Worm (Caenorhabditis elegans) whole organism, L4 larva: ENCODE results near the gene C30B5.6.
A peak's percentile ranks its signal among the peaks of the same experiment; 100 is the strongest.

ENCODE experiments used
- D1046.2 ChIP-seq: fragments of 200-800 bp; sonication (Bioruptor generic); IDR thresholded peaks from 2 replicates; pipeline ENCODE4 v1.3.6; 2022; ENCODE audit warnings: missing genetic modification characterization, missing compliant biosample characterization
- F26F4.8 ChIP-seq: fragments of 200-800 bp; sonication (Bioruptor generic); conservative IDR thresholded peaks from 2 replicates; pipeline ENCODE4 v1.3.6; 2022; ENCODE audit warnings: missing genetic modification characterization, missing compliant biosample characterization
- Y105C5A.15 ChIP-seq: fragments of 200-800 bp; sonication (Bioruptor generic); IDR thresholded peaks from 2 replicates; pipeline ENCODE4 v1.3.6; 2022; ENCODE audit warnings: missing genetic modification characterization, missing compliant biosample characterization
- Y48G9A.11 ChIP-seq: fragments of 200-800 bp; sonication (Bioruptor generic); IDR thresholded peaks from 2 replicates; pipeline ENCODE4 v1.3.6; 2022; ENCODE audit warnings: missing genetic modification reagents, missing genetic modification characterization, missing compliant biosample characterization
- Y75B8A.6 ChIP-seq: fragments of 200-800 bp; sonication (Bioruptor generic); IDR thresholded peaks from 2 replicates; pipeline ENCODE4 v1.3.6; 2022; ENCODE audit warnings: missing genetic modification reagents, missing genetic modification characterization, missing compliant biosample characterization
- aha-1 ChIP-seq: fragments of 150-350 bp; peaks from one replicate; lab custom pipeline; 2014; ENCODE audit warnings: missing biosample characterization, missing genetic modification characterization
- arid-1 ChIP-seq: fragments of 200-800 bp; sonication (Bioruptor generic); conservative IDR thresholded peaks from 2 replicates; pipeline ENCODE4 v1.3.6; 2022; ENCODE audit warnings: missing genetic modification reagents, missing genetic modification characterization, missing compliant biosample characterization
- attf-4 ChIP-seq: sonication (generic microtip); optimal IDR thresholded peaks from 3 replicates; lab custom pipeline; 2017; ENCODE audit warnings: missing biosample characterization, missing genetic modification characterization
- ces-1 ChIP-seq: fragments of 150-350 bp; sonication (generic microtip); optimal IDR thresholded peaks from 4 replicates; lab custom pipeline; 2014; ENCODE audit warnings: missing biosample characterization, missing genetic modification reagents, missing genetic modification characterization
- cey-2 ChIP-seq: sonication (generic microtip); optimal IDR thresholded peaks from 3 replicates; lab custom pipeline; 2017; ENCODE audit warnings: missing genetic modification characterization, mild to moderate bottlenecking, missing compliant biosample characterization, antibody characterized with exemption, borderline replicate concordance; ENCODE audit not compliant: insufficient read depth
- daf-12 ChIP-seq: fragments of 150-350 bp; optimal IDR thresholded peaks from 2 replicates; lab custom pipeline; 2014; ENCODE audit warnings: missing biosample characterization, missing genetic modification reagents, missing genetic modification characterization
- daf-8 ChIP-seq: fragments of 200-800 bp; sonication (Bioruptor generic); IDR thresholded peaks from 2 replicates; pipeline ENCODE4 v1.3.6; 2022; ENCODE audit warnings: missing genetic modification characterization, missing compliant biosample characterization
- dpl-1 ChIP-seq: fragments of 150-350 bp; optimal IDR thresholded peaks from 2 replicates; lab custom pipeline; 2014; ENCODE audit warnings: missing biosample characterization, missing genetic modification reagents, missing genetic modification characterization
- egl-43 ChIP-seq: fragments of 200-800 bp; sonication (Bioruptor generic); IDR thresholded peaks from 2 replicates; pipeline ENCODE4 v1.3.6; 2022; ENCODE audit warnings: missing genetic modification reagents, missing genetic modification characterization, missing compliant biosample characterization
- fkh-10 ChIP-seq: fragments of 150-350 bp; optimal IDR thresholded peaks from 2 replicates; lab custom pipeline; 2014; ENCODE audit warnings: missing biosample characterization, missing genetic modification reagents, missing genetic modification characterization
- hlh-11 ChIP-seq: fragments of 200-800 bp; sonication (Bioruptor generic); optimal IDR thresholded peaks from 2 replicates; lab custom pipeline; 2018; ENCODE audit warnings: mild to moderate bottlenecking, missing genetic modification characterization, missing compliant biosample characterization
- hmg-1.1 ChIP-seq: fragments of 200-800 bp; sonication (Bioruptor generic); IDR thresholded peaks from 2 replicates; pipeline ENCODE4 v1.3.6; 2022; ENCODE audit warnings: missing genetic modification reagents, missing genetic modification characterization, missing compliant biosample characterization
- jun-1 ChIP-seq: fragments of 150-350 bp; optimal IDR thresholded peaks from 2 replicates; lab custom pipeline; 2014; ENCODE audit warnings: missing biosample characterization, missing genetic modification reagents, missing genetic modification characterization
- lin-13 ChIP-seq: fragments of 150-350 bp; optimal IDR thresholded peaks from 2 replicates; lab custom pipeline; 2014; ENCODE audit warnings: missing biosample characterization, missing genetic modification reagents, missing genetic modification characterization
- lin-15B ChIP-seq: fragments of 150-350 bp; sonication (generic microtip); optimal IDR thresholded peaks from 3 replicates; lab custom pipeline; 2014; ENCODE audit warnings: missing biosample characterization, missing genetic modification characterization
- lsy-2 ChIP-seq, 2 experiments: fragments of 150-350 bp in 1 of 2; sonication (generic microtip) in 1 of 2; optimal IDR thresholded peaks; 2 replicates each; lab custom pipeline; 2014 to 2017; ENCODE audit warnings: missing biosample characterization in 2 of 2, missing genetic modification characterization in 2 of 2
- mdl-1 ChIP-seq, 2 experiments: fragments of 150-350 bp in 1 of 2; sonication (generic microtip) in 1 of 2; optimal IDR thresholded peaks; 2 replicates each; lab custom pipeline; 2014 to 2017; ENCODE audit warnings: missing biosample characterization in 2 of 2, missing genetic modification characterization in 2 of 2
- mep-1 ChIP-seq: fragments of 150-350 bp; sonication (generic microtip); optimal IDR thresholded peaks from 3 replicates; lab custom pipeline; 2014; ENCODE audit warnings: missing biosample characterization, missing genetic modification characterization
- mxl-2 ChIP-seq: fragments of 200-800 bp; sonication (Bioruptor generic); conservative IDR thresholded peaks from 2 replicates; pipeline ENCODE4 v1.3.6; 2022; ENCODE audit warnings: missing genetic modification reagents, missing genetic modification characterization, missing compliant biosample characterization
- nhr-102 ChIP-seq: sonication (generic microtip); optimal IDR thresholded peaks from 2 replicates; lab custom pipeline; 2016; ENCODE audit warnings: mild to moderate bottlenecking, missing genetic modification characterization, moderate library complexity, missing compliant biosample characterization
- nhr-11 ChIP-seq: fragments of 150-350 bp; optimal IDR thresholded peaks from 2 replicates; lab custom pipeline; 2014; ENCODE audit warnings: missing biosample characterization, missing genetic modification characterization
- nhr-25 ChIP-seq: sonication (generic microtip); optimal IDR thresholded peaks from 2 replicates; lab custom pipeline; 2017; ENCODE audit warnings: missing genetic modification characterization, mild to moderate bottlenecking, missing compliant biosample characterization, antibody characterized with exemption, moderate library complexity, borderline replicate concordance; ENCODE audit not compliant: insufficient read depth
- nhr-42 ChIP-seq: fragments of 200-800 bp; sonication (Bioruptor generic); IDR thresholded peaks from 2 replicates; pipeline ENCODE4 v1.3.6; 2022; ENCODE audit warnings: missing genetic modification characterization, missing compliant biosample characterization
- rbr-2 ChIP-seq: sonication (generic microtip); optimal IDR thresholded peaks from 2 replicates; lab custom pipeline; 2016; ENCODE audit warnings: missing genotype, missing genetic modification characterization, missing compliant biosample characterization
- unc-39 ChIP-seq: sonication (generic microtip); optimal IDR thresholded peaks from 2 replicates; lab custom pipeline; 2017; ENCODE audit warnings: missing biosample characterization, missing genetic modification characterization
- unc-62 ChIP-seq, 3 experiments: fragments of 150-350 bp in 1 of 3; sonication (generic microtip); optimal IDR thresholded peaks in 2 of 3; peaks in 1 of 3; 1 replicate in 1 of 3; 2 replicates in 2 of 3; lab custom pipeline; 2014 to 2017; ENCODE audit warnings: missing biosample characterization in 3 of 3, missing genetic modification characterization in 3 of 3, missing genetic modification reagents in 3 of 3, missing genotype in 1 of 3
- zag-1 ChIP-seq: fragments of 150-350 bp; optimal IDR thresholded peaks from 2 replicates; lab custom pipeline; 2014; ENCODE audit warnings: missing biosample characterization, missing genetic modification characterization
- zip-11 ChIP-seq: fragments of 200-800 bp; sonication (Bioruptor generic); IDR thresholded peaks from 2 replicates; pipeline ENCODE4 v1.3.6; 2022; ENCODE audit warnings: missing genetic modification characterization, missing compliant biosample characterization
- zip-2 ChIP-seq: fragments of 150-350 bp; optimal IDR thresholded peaks from 2 replicates; lab custom pipeline; 2014; ENCODE audit warnings: missing biosample characterization, missing genetic modification characterization
- ztf-11 ChIP-seq: fragments of 150-350 bp; optimal IDR thresholded peaks from 2 replicates; lab custom pipeline; 2014; ENCODE audit warnings: missing biosample characterization, missing genetic modification characterization

C30B5.6 gene

ce11 chrII:6223755-6224154, 1.3 kb upstream of the C30B5.6 start:
- TF ChIP-seq Y48G9A.11 (GFP tag; lab: Robert Waterston, UW) (no peak), lin-13 (no peak), nhr-11 (tag; lab: Kevin White, UChicago) (no peak), lin-15B (tag; lab: Kevin White, UChicago) (no peak), mxl-2 (GFP tag; lab: Robert Waterston, UW) (no peak), zag-1 (tag; lab: Kevin White, UChicago) (no peak), daf-12 (tag; lab: Kevin White, UChicago) (no peak), zip-11 (no peak), dpl-1 (no peak), F26F4.8 (GFP tag; lab: Robert Waterston, UW) (no peak), nhr-25 (tag; lab: Kevin White, UChicago) (no peak), Y105C5A.15 (no peak), lsy-2 (tag; optimal IDR thresholded peaks at IDR 0.05; lab: Kevin White, UChicago) (no peak), daf-8 (GFP tag; lab: Robert Waterston, UW) (no peak), mdl-1 (tag; optimal IDR thresholded peaks at IDR 0.05; lab: Kevin White, UChicago) (no peak), rbr-2 (tag; lab: Kevin White, UChicago) (no peak), ztf-11 (tag; lab: Kevin White, UChicago) (no peak), hlh-11 (tag; lab: Kevin White, UChicago) (no peak)

DNA sequence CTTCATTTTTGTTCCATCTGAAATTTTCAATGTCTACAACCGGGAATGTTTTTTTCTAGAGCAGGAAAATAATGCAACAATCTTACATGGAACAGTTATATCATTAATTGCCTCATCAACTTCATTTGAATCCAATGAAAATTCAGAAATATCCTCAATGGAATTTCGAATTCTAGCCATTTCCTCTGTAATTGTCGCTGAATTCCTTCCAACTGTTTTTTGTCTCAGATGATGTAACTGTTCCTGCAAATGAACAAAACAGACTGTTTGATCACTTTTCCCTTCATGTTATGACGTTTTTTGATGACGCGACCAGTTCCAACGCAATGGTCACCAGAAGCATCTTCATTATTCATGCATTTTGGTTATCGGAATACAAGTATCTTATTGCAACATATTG, 988 bp downstream of the C30B5.6 start:
- TF ChIP-seq nhr-102: no peak
- TF ChIP-seq unc-39 (tag; lab: Kevin White, UChicago): no peak
- no peak for TF ChIP-seq nhr-25 (tag; lab: Kevin White, UChicago)
- no peak for TF ChIP-seq jun-1 (tag; lab: Kevin White, UChicago)
- no peak for TF ChIP-seq zip-2
- TF ChIP-seq unc-62 (GFP tag; optimal IDR thresholded peaks at IDR 0.05 in 1 of 2; lab: Kevin White, UChicago): peak in 1 of 2 experiments; percentile 92
- no peak for TF ChIP-seq unc-62 (tag; optimal IDR thresholded peaks at IDR 0.05; lab: Kevin White, UChicago)

DNA sequence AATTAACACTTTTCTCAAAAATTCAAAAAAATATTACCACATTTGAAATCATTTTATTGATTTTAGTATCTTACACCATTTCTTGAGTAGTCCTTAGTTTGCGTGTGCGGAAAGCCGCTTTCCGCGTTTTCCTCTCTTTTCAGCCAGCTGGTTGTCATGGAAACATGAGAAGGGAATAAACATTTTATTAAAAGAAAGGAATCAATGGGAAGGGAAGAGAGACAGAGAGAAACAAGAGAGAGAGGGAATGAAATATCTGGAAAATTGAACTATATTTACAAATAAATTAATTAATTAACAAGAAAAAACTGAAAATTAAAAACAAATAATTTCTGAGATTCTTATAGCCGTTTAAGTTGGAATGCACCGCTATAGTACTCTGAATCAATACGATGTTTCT, 3.1 kb downstream of the C30B5.6 start, which contains the start of gene mks-2:
Gene mks-2 (minus strand): TSS at position 101 of the 400 bp plus-strand sequence.
- TF ChIP-seq hmg-1.1 (GFP tag; lab: Robert Waterston, UW): no peak

DNA sequence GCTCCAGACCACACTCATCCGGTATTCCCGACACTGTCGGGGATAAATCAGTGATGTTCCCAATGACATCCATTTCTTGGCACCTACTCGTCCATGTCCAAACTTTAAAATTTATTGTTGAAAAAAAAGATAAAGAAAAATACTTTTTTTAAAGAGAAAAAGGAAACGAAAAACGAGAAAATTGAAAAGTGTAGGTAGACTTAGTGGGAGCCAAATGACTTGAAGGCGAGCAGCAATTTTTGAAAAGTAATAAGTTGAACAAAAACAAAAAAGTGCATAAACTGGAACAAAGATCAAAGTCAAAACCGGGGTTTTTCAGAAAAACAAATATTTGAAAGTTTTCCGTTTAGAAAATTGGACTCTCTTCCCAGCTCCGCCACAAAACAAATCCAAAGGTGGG, 14.3 kb downstream of the C30B5.6 start, which contains the start of gene daf-37:
Gene daf-37 (minus strand): TSS at position 101 of the 400 bp plus-strand sequence.
- TF ChIP-seq ces-1 (GFP tag; lab: Kevin White, UChicago): no peak
- TF ChIP-seq aha-1 (tag; lab: Kevin White, UChicago): peak; percentile 44
- TF ChIP-seq egl-43 (GFP tag; lab: Robert Waterston, UW): no peak

DNA sequence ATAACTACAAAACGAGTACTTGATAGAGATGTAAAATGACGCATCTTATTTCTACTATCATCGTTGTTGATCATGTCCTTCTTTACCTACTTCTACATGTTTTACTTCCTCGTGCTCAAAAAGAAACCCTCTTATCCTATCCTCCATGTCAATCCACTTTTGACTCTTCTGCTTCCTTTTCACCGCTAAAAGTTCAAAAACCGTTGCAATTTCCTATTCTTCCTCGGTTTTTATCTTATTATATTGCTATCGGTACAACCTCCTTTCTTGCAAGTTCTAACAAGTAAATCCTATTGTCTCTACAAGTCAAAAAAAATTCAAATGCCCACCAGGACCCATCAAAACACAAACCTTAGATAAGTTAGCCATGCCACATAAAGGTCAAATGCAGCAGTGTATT, 15.2 kb downstream of the C30B5.6 start:
- TF ChIP-seq nhr-42 (GFP tag; lab: Robert Waterston, UW): no peak
- peak; percentile 51 for TF ChIP-seq fkh-10 (GFP tag; lab: Kevin White, UChicago)
- TF ChIP-seq Y105C5A.15: no peak
- no peak for TF ChIP-seq attf-4

- no peak for TF ChIP-seq jun-1 (tag; lab: Kevin White, UChicago)
- no peak for TF ChIP-seq cey-2
- TF ChIP-seq D1046.2 (GFP tag; lab: Robert Waterston, UW): no peak
- TF ChIP-seq Y75B8A.6 (GFP tag; lab: Robert Waterston, UW): no peak
- TF ChIP-seq arid-1 (GFP tag; lab: Robert Waterston, UW): no peak
- no peak for TF ChIP-seq zip-11
- TF ChIP-seq mep-1: no peak
Observed at ce11 chrII:6202910-6203309, 19.5 kb downstream of the C30B5.6 start, which contains the start of gene C30B5.17. TSS of gene C30B5.17 (minus strand) at chrII:6203010.
